Fruit fly (Drosophila melanogaster) whole organism, embryonic: ENCODE results near the gene CG42335.
A peak's percentile ranks its signal among the peaks of the same experiment; 100 is the strongest.

ENCODE experiments used
- Bgb ChIP-seq: fragments of 200-800 bp; sonication (Bioruptor generic); IDR thresholded peaks from 2 replicates; pipeline ENCODE4 v1.3.6; 2022; ENCODE audit warnings: missing biosample characterization, missing genetic modification characterization; ENCODE audit not compliant: partially characterized antibody
- CG10366 ChIP-seq: fragments of 200-800 bp; sonication (Bioruptor generic); IDR thresholded peaks from 2 replicates; pipeline ENCODE4 v1.3.6; 2022; ENCODE audit warnings: missing biosample characterization, missing genetic modification characterization
- CG11247 ChIP-seq: fragments of 200-800 bp; sonication (Bioruptor generic); IDR thresholded peaks from 2 replicates; pipeline ENCODE4 v1.3.6; 2022; ENCODE audit warnings: missing biosample characterization, missing genetic modification characterization
- CG12391 ChIP-seq: fragments of 200-800 bp; sonication (Bioruptor generic); optimal IDR thresholded peaks from 3 replicates; lab custom pipeline; 2018; ENCODE audit warnings: missing biosample characterization, mild to moderate bottlenecking, missing genetic modification characterization, moderate library complexity
- CG15479 ChIP-seq: fragments of 200-800 bp; sonication (Bioruptor generic); optimal IDR thresholded peaks from 3 replicates; lab custom pipeline; 2019; ENCODE audit warnings: missing biosample characterization, mild to moderate bottlenecking, missing genetic modification characterization, moderate library complexity
- CG15514 ChIP-seq: fragments of 200-800 bp; sonication (Bioruptor generic); optimal IDR thresholded peaks from 3 replicates; lab custom pipeline; 2017; ENCODE audit warnings: missing biosample characterization, missing genetic modification characterization, mild to moderate bottlenecking, moderate library complexity, missing genetic modification reagents
- CG15601 ChIP-seq: fragments of 200-800 bp; sonication (Bioruptor generic); optimal IDR thresholded peaks from 3 replicates; lab custom pipeline; 2019; ENCODE audit warnings: missing biosample characterization, mild to moderate bottlenecking, missing genetic modification characterization, moderate library complexity
- CG1603 ChIP-seq: fragments of 200-800 bp; sonication (Bioruptor generic); optimal IDR thresholded peaks from 2 replicates; lab custom pipeline; 2019; ENCODE audit warnings: missing biosample characterization, mild to moderate bottlenecking, missing genetic modification characterization, moderate library complexity
- CG16779 ChIP-seq: fragments of 200-800 bp; sonication (Bioruptor generic); IDR thresholded peaks from 2 replicates; pipeline ENCODE4 v1.3.6; 2022; ENCODE audit warnings: missing biosample characterization, missing genetic modification characterization
- CG17359 ChIP-seq: fragments of 200-800 bp; sonication (Bioruptor generic); optimal IDR thresholded peaks from 3 replicates; lab custom pipeline; 2018; ENCODE audit warnings: missing biosample characterization, mild to moderate bottlenecking, missing genetic modification characterization, moderate library complexity
- CG2120 ChIP-seq: fragments of 200-800 bp; sonication (Bioruptor generic); optimal IDR thresholded peaks from 3 replicates; lab custom pipeline; 2016; ENCODE audit warnings: missing biosample characterization, missing genetic modification characterization
- CG2678 ChIP-seq: fragments of 200-800 bp; sonication (Bioruptor generic); optimal IDR thresholded peaks from 3 replicates; lab custom pipeline; 2019; ENCODE audit warnings: missing biosample characterization, mild to moderate bottlenecking, missing genetic modification characterization, moderate library complexity
- CG31441 ChIP-seq: fragments of 200-800 bp; sonication (Bioruptor generic); IDR thresholded peaks from 2 replicates; pipeline ENCODE4 v1.3.6; 2022; ENCODE audit warnings: missing biosample characterization, missing genetic modification characterization
- CG4424 ChIP-seq: fragments of 200-800 bp; sonication (Bioruptor generic); optimal IDR thresholded peaks from 3 replicates; lab custom pipeline; 2016; ENCODE audit warnings: missing biosample characterization, missing genetic modification characterization
- CG6689 ChIP-seq: fragments of 200-800 bp; sonication (Bioruptor generic); IDR thresholded peaks from 2 replicates; pipeline ENCODE4 v1.3.6; 2022; ENCODE audit warnings: missing biosample characterization, missing genetic modification characterization
- CG6813 ChIP-seq: fragments of 200-800 bp; sonication (Bioruptor generic); optimal IDR thresholded peaks from 2 replicates; lab custom pipeline; 2017; ENCODE audit warnings: missing biosample characterization, missing genetic modification characterization, mild to moderate bottlenecking, moderate library complexity, missing genetic modification reagents
- CG8359 ChIP-seq: fragments of 200-800 bp; sonication (Bioruptor generic); optimal IDR thresholded peaks from 2 replicates; lab custom pipeline; 2017; ENCODE audit warnings: missing biosample characterization, mild to moderate bottlenecking, missing genetic modification characterization, borderline replicate concordance
- CG9932 ChIP-seq: fragments of 200-800 bp; sonication (Bioruptor generic); IDR thresholded peaks from 2 replicates; pipeline ENCODE4 v1.3.6; 2022; ENCODE audit warnings: missing biosample characterization, missing genetic modification characterization
- D ChIP-seq, 2 experiments: fragments of 200-800 bp in 1 of 2; fragments of >200 bp in 1 of 2; sonication (Bioruptor generic) in 1 of 2; optimal IDR thresholded peaks; 2 replicates in 1 of 2; 3 replicates in 1 of 2; lab custom pipeline; 2017; ENCODE audit warnings: mild to moderate bottlenecking in 1 of 2, missing biosample characterization in 1 of 2, missing genetic modification characterization in 1 of 2, missing genetic modification reagents in 1 of 2
- Drgx ChIP-seq: fragments of 200-800 bp; sonication (Bioruptor generic); IDR thresholded peaks from 2 replicates; pipeline ENCODE4 v1.3.6; 2022; ENCODE audit warnings: missing biosample characterization, missing genetic modification characterization
- E2f2 ChIP-seq: fragments of 200-800 bp; sonication (Bioruptor generic); IDR thresholded peaks from 2 replicates; pipeline ENCODE4 v1.3.6; 2022; ENCODE audit warnings: missing biosample characterization, missing genetic modification characterization
- Elba2 ChIP-seq: fragments of 200-800 bp; sonication (Bioruptor generic); optimal IDR thresholded peaks from 3 replicates; lab custom pipeline; 2016; ENCODE audit warnings: missing biosample characterization, missing genetic modification characterization
- HLH54F ChIP-seq: fragments of 200-800 bp; sonication (Bioruptor generic); optimal IDR thresholded peaks from 3 replicates; lab custom pipeline; 2016; ENCODE audit warnings: missing biosample characterization, missing genetic modification characterization
- HmgZ ChIP-seq: fragments of 200-800 bp; sonication (Bioruptor generic); optimal IDR thresholded peaks from 2 replicates; lab custom pipeline; 2018; ENCODE audit warnings: missing biosample characterization, mild to moderate bottlenecking, missing genetic modification characterization
- Nf-YB ChIP-seq: fragments of 200-800 bp; sonication (Bioruptor generic); optimal IDR thresholded peaks from 3 replicates; lab custom pipeline; 2019; ENCODE audit warnings: missing biosample characterization, mild to moderate bottlenecking, missing genetic modification characterization, moderate library complexity
- NfI ChIP-seq: fragments of 200-800 bp; sonication (Bioruptor generic); optimal IDR thresholded peaks from 3 replicates; lab custom pipeline; 2018; ENCODE audit warnings: missing biosample characterization, mild to moderate bottlenecking, missing genetic modification characterization, moderate library complexity
- Oli ChIP-seq: fragments of 200-800 bp; sonication (Bioruptor generic); optimal IDR thresholded peaks from 2 replicates; lab custom pipeline; 2018; ENCODE audit warnings: missing biosample characterization, mild to moderate bottlenecking, missing genetic modification characterization, moderate library complexity
- Optix ChIP-seq: fragments of 200-800 bp; sonication (Bioruptor generic); IDR thresholded peaks from 3 replicates; pipeline ENCODE4 v1.3.6; 2022; ENCODE audit warnings: missing biosample characterization, missing genetic modification characterization
- Rfx ChIP-seq: fragments of 200-800 bp; sonication (Bioruptor generic); IDR thresholded peaks from 2 replicates; pipeline ENCODE4 v1.3.6; 2022; ENCODE audit warnings: missing biosample characterization, missing genetic modification characterization
- bcd ChIP-seq: fragments of 200-800 bp; sonication (Bioruptor generic); optimal IDR thresholded peaks from 2 replicates; lab custom pipeline; 2017; ENCODE audit warnings: missing biosample characterization, mild to moderate bottlenecking, missing genetic modification characterization
- chinmo ChIP-seq: fragments of 200-800 bp; sonication (Bioruptor generic); IDR thresholded peaks from 4 replicates; pipeline ENCODE4 v1.3.6; 2022; ENCODE audit warnings: missing biosample characterization, missing genetic modification characterization; ENCODE audit not compliant: partially characterized antibody
- crp ChIP-seq, 2 experiments: fragments of 200-800 bp; sonication (Bioruptor generic); optimal IDR thresholded peaks; 2 replicates in 1 of 2; 3 replicates in 1 of 2; lab custom pipeline; 2017; ENCODE audit warnings: missing biosample characterization in 2 of 2, missing genetic modification characterization in 2 of 2, mild to moderate bottlenecking in 1 of 2, moderate library complexity in 1 of 2
- dmrt99B ChIP-seq: fragments of 200-800 bp; sonication (Bioruptor generic); optimal IDR thresholded peaks from 2 replicates; lab custom pipeline; 2018; ENCODE audit warnings: missing biosample characterization, mild to moderate bottlenecking, missing genetic modification characterization, moderate library complexity
- fu2 ChIP-seq: fragments of 200-800 bp; sonication (Bioruptor generic); optimal IDR thresholded peaks from 2 replicates; lab custom pipeline; 2016; ENCODE audit warnings: missing biosample characterization, missing genetic modification characterization
- hkb ChIP-seq, 2 experiments: fragments of 200-800 bp in 1 of 2; fragments of >200 bp in 1 of 2; sonication (Bioruptor generic) in 1 of 2; IDR thresholded peaks in 1 of 2; optimal IDR thresholded peaks in 1 of 2; 2 replicates each; pipeline versions ENCODE4 v1.3.6 to Lab custom; 2017 to 2022; ENCODE audit warnings: missing biosample characterization in 1 of 2, missing genetic modification characterization in 1 of 2
- lbe ChIP-seq: fragments of 200-800 bp; sonication (Bioruptor generic); optimal IDR thresholded peaks from 2 replicates; lab custom pipeline; 2016; ENCODE audit warnings: missing biosample characterization, mild to moderate bottlenecking, missing genetic modification characterization
- nom ChIP-seq: fragments of 200-800 bp; sonication (Bioruptor generic); optimal IDR thresholded peaks from 2 replicates; lab custom pipeline; 2017; ENCODE audit warnings: missing biosample characterization, missing genetic modification characterization, mild to moderate bottlenecking, moderate library complexity, missing genetic modification reagents
- phol ChIP-seq: fragments of 200-800 bp; sonication (Bioruptor generic); optimal IDR thresholded peaks from 3 replicates; lab custom pipeline; 2018; ENCODE audit warnings: missing biosample characterization, mild to moderate bottlenecking, missing genetic modification characterization, moderate library complexity
- pum ChIP-seq: fragments of 200-800 bp; sonication (Bioruptor generic); optimal IDR thresholded peaks from 2 replicates; lab custom pipeline; 2016; ENCODE audit warnings: missing biosample characterization, missing genetic modification characterization
- ranshi ChIP-seq: fragments of 200-800 bp; sonication (Bioruptor generic); IDR thresholded peaks from 2 replicates; pipeline ENCODE4 v1.3.6; 2022; ENCODE audit warnings: missing biosample characterization, missing genetic modification characterization
- run ChIP-seq: fragments of 200-800 bp; sonication (Bioruptor generic); optimal IDR thresholded peaks from 3 replicates; lab custom pipeline; 2018; ENCODE audit warnings: missing biosample characterization, mild to moderate bottlenecking, missing genetic modification characterization
- sens ChIP-seq: fragments of 200-800 bp; sonication (Bioruptor generic); peaks from one replicate; lab custom pipeline; 2016; ENCODE audit warnings: missing biosample characterization, missing genetic modification characterization
- sqz ChIP-seq: fragments of 200-800 bp; sonication (Bioruptor generic); optimal IDR thresholded peaks from 3 replicates; lab custom pipeline; 2018; ENCODE audit warnings: missing biosample characterization, mild to moderate bottlenecking, missing genetic modification characterization
- tap ChIP-seq: fragments of 200-800 bp; optimal IDR thresholded peaks from 3 replicates; lab custom pipeline; 2019; ENCODE audit warnings: missing biosample characterization, mild to moderate bottlenecking, missing genetic modification characterization, moderate library complexity
- tio ChIP-seq: fragments of 200-800 bp; sonication (Bioruptor generic); optimal IDR thresholded peaks from 2 replicates; lab custom pipeline; 2017; ENCODE audit warnings: missing biosample characterization, missing genetic modification characterization, inconsistent platforms
- unpg ChIP-seq: fragments of 200-800 bp; sonication (Bioruptor generic); optimal IDR thresholded peaks from 3 replicates; lab custom pipeline; 2018; ENCODE audit warnings: missing biosample characterization, mild to moderate bottlenecking, missing genetic modification characterization, moderate library complexity
- zen ChIP-seq: fragments of 200-800 bp; sonication (Bioruptor generic); optimal IDR thresholded peaks from 3 replicates; lab custom pipeline; 2018; ENCODE audit warnings: missing biosample characterization, mild to moderate bottlenecking, missing genetic modification characterization, moderate library complexity
- zfh1 ChIP-seq: fragments of 200-800 bp; sonication (Bioruptor generic); IDR thresholded peaks from 3 replicates; pipeline ENCODE4 v1.3.6; 2022; ENCODE audit warnings: missing biosample characterization, missing genetic modification characterization

Gene CG42335

dm6 chr3R:21719934-21720431, 38.6 kb upstream of the CG42335 start (continued):
- no peak for TF ChIP-seq zen (tag; lab: Kevin White, UChicago)
- TF ChIP-seq CG1603 (tag; lab: Kevin White, UChicago) = peak; percentile 8
- peak; percentile 57 for TF ChIP-seq CG17359 (tag; lab: Kevin White, UChicago)
- TF ChIP-seq crp (GFP tag; optimal IDR thresholded peaks at IDR 0.05; lab: Kevin White, UChicago) = peak in 1 of 2 experiments; percentile 30
- TF ChIP-seq hkb (optimal IDR thresholded peaks at IDR 0.05; lab: Kevin White, UChicago) = no peak
- TF ChIP-seq hkb (GFP tag; IDR thresholded peaks at IDR 0.05; lab: Robert Waterston, UW) = peak; percentile 62
- TF ChIP-seq CG4424 (GFP tag; lab: Kevin White, UChicago) = peak; percentile 26
- peak; percentile 34 for TF ChIP-seq tio (GFP tag; lab: Kevin White, UChicago)
- peak; percentile 19 for TF ChIP-seq CG15514 (GFP tag; lab: Kevin White, UChicago)
- peak; percentile 25; the same call in 1 of the 2 replicates for TF ChIP-seq CG10366 (GFP tag; lab: Robert Waterston, UW)
- TF ChIP-seq CG9932 (GFP tag; lab: Robert Waterston, UW) = peak; percentile 56; the same call in 1 of the 2 replicates
- TF ChIP-seq CG15601 = no peak
- no peak for TF ChIP-seq Bgb (GFP tag; lab: Robert Waterston, UW)
- TF ChIP-seq HmgZ (tag; lab: Kevin White, UChicago) = no peak
- peak; percentile 13 for TF ChIP-seq HLH54F (GFP tag; lab: Kevin White, UChicago)
- TF ChIP-seq E2f2 (GFP tag; lab: Robert Waterston, UW) = 0 out of 2 replicates have a peak, but pooled peaks have one; percentile 10
- TF ChIP-seq CG16779 (GFP tag; lab: Robert Waterston, UW) = 0 out of 2 replicates have a peak, but pooled peaks have one; percentile 24
- peak; percentile 58 for TF ChIP-seq phol (tag; lab: Kevin White, UChicago)
- no peak for TF ChIP-seq pum
- TF ChIP-seq sens (GFP tag; lab: Kevin White, UChicago) = peak; percentile 75
- peak; percentile 47 for TF ChIP-seq ranshi (GFP tag; lab: Robert Waterston, UW)
- peak; percentile 79 for TF ChIP-seq Drgx (GFP tag; lab: Robert Waterston, UW)
- peak; percentile 49 for TF ChIP-seq bcd (GFP tag; lab: Kevin White, UChicago)
- peak; percentile 66 for TF ChIP-seq nom
- peak; percentile 55 for TF ChIP-seq Oli (tag; lab: Kevin White, UChicago)
- TF ChIP-seq Elba2 = no peak
- TF ChIP-seq CG2120 (GFP tag; lab: Kevin White, UChicago) = peak; percentile 71
- peak; percentile 66 for TF ChIP-seq CG2678 (tag; lab: Kevin White, UChicago)
- TF ChIP-seq CG12391 (tag; lab: Kevin White, UChicago) = peak; percentile 54
- TF ChIP-seq chinmo (GFP tag; lab: Robert Waterston, UW) = peak; percentile 83; the same call in 3 of the 4 replicates
- no peak for TF ChIP-seq CG11247
- no peak for TF ChIP-seq D (optimal IDR thresholded peaks at IDR 0.05; lab: Kevin White, UChicago)
- no peak for TF ChIP-seq D (GFP tag; optimal IDR thresholded peaks at IDR 0.05; lab: Kevin White, UChicago)
- peak; percentile 28 for TF ChIP-seq Nf-YB (GFP tag; lab: Kevin White, UChicago)
- no peak for TF ChIP-seq Optix (GFP tag; lab: Robert Waterston, UW)
- TF ChIP-seq NfI = peak; percentile 25
- peak; percentile 2 for TF ChIP-seq CG6813 (GFP tag; lab: Kevin White, UChicago)
- TF ChIP-seq dmrt99B (tag; lab: Kevin White, UChicago) = peak; percentile 59
- 0 out of 3 replicates have a peak, but pooled peaks have one; percentile 20 for TF ChIP-seq zfh1
- peak; percentile 12 for TF ChIP-seq CG8359
- peak; percentile 73 for TF ChIP-seq CG31441
- TF ChIP-seq Rfx = peak; percentile 55
- peak; percentile 43 for TF ChIP-seq CG6689 (GFP tag; lab: Robert Waterston, UW)
- no peak for TF ChIP-seq CG15479 (GFP tag; lab: Kevin White, UChicago)
- peak; percentile 37 for TF ChIP-seq tap (tag; lab: Kevin White, UChicago)
- TF ChIP-seq run = peak; percentile 34
- peak; percentile 21 for TF ChIP-seq fu2 (GFP tag; lab: Kevin White, UChicago)
- TF ChIP-seq unpg = peak; percentile 65
- no peak for TF ChIP-seq sqz (GFP tag; lab: Kevin White, UChicago)
- TF ChIP-seq lbe (GFP tag; lab: Kevin White, UChicago) = peak; percentile 6
